Fruit fly (Drosophila melanogaster) whole organism, prepupa: ENCODE results near the gene Zasp66.

ENCODE experiments used
- Blimp-1 ChIP-seq: fragments of 200-800 bp; sonication (Bioruptor generic); optimal IDR thresholded peaks from 3 replicates; lab custom pipeline; 2017; ENCODE audit warnings: missing biosample characterization, missing genetic modification characterization, mild to moderate bottlenecking, moderate library complexity, missing genetic modification reagents
- CG11294 ChIP-seq: fragments of 200-800 bp; sonication (Bioruptor generic); IDR thresholded peaks from 2 replicates; pipeline ENCODE4 v1.3.6; 2022; ENCODE audit warnings: missing biosample characterization, missing genetic modification characterization
- CG11762 ChIP-seq: fragments of 200-800 bp; sonication (Bioruptor generic); optimal IDR thresholded peaks from 3 replicates; lab custom pipeline; 2016; ENCODE audit warnings: missing biosample characterization, missing genetic modification characterization; ENCODE audit not compliant: insufficient read depth
- CG11902 ChIP-seq: fragments of 200-800 bp; sonication (Bioruptor generic); optimal IDR thresholded peaks from 3 replicates; lab custom pipeline; 2016; ENCODE audit warnings: missing biosample characterization, missing genetic modification characterization
- CG15336 ChIP-seq: fragments of 200-800 bp; sonication (Bioruptor generic); IDR thresholded peaks from 2 replicates; pipeline ENCODE4 v1.3.6; 2022; ENCODE audit warnings: missing biosample characterization, missing genetic modification characterization
- CG1621 ChIP-seq: fragments of 200-800 bp; sonication (Bioruptor generic); optimal IDR thresholded peaks from 3 replicates; lab custom pipeline; 2018; ENCODE audit warnings: missing biosample characterization, mild to moderate bottlenecking, missing genetic modification characterization
- CG16779 ChIP-seq: fragments of 200-800 bp; sonication (Bioruptor generic); optimal IDR thresholded peaks from 3 replicates; lab custom pipeline; 2017; ENCODE audit warnings: missing biosample characterization, mild to moderate bottlenecking, missing genetic modification characterization
- CG3032 ChIP-seq: fragments of 200-800 bp; optimal IDR thresholded peaks from 2 replicates; lab custom pipeline; 2019; ENCODE audit warnings: missing biosample characterization, mild to moderate bottlenecking, missing genetic modification characterization, moderate library complexity
- CG32006 ChIP-seq: fragments of 200-800 bp; sonication (Bioruptor generic); optimal IDR thresholded peaks from 3 replicates; lab custom pipeline; 2017; ENCODE audit warnings: missing biosample characterization, mild to moderate bottlenecking, missing genetic modification characterization
- CG34406 ChIP-seq: fragments of 200-800 bp; sonication (Bioruptor generic); optimal IDR thresholded peaks from 3 replicates; lab custom pipeline; 2016; ENCODE audit warnings: missing biosample characterization, missing genetic modification characterization
- CG3919 ChIP-seq: fragments of 200-800 bp; sonication (Bioruptor generic); optimal IDR thresholded peaks from 3 replicates; lab custom pipeline; 2016; ENCODE audit warnings: missing biosample characterization, missing genetic modification characterization
- CG4318 ChIP-seq: fragments of 200-800 bp; sonication (Bioruptor generic); optimal IDR thresholded peaks from 3 replicates; lab custom pipeline; 2017; ENCODE audit warnings: missing biosample characterization, mild to moderate bottlenecking, missing genetic modification characterization
- CG6163 ChIP-seq: fragments of 200-800 bp; sonication (Bioruptor generic); IDR thresholded peaks from 3 replicates; pipeline ENCODE4 v1.3.6; 2022; ENCODE audit warnings: missing biosample characterization, missing genetic modification characterization
- CG6276 ChIP-seq: fragments of 200-800 bp; sonication (Bioruptor generic); optimal IDR thresholded peaks from 2 replicates; lab custom pipeline; 2017; ENCODE audit warnings: missing biosample characterization, mild to moderate bottlenecking, missing genetic modification characterization
- CG6808 ChIP-seq: fragments of 200-800 bp; sonication (Bioruptor generic); optimal IDR thresholded peaks from 3 replicates; lab custom pipeline; 2017; ENCODE audit warnings: missing biosample characterization, missing genetic modification characterization, mild to moderate bottlenecking, moderate library complexity, missing genetic modification reagents
- CG6854 ChIP-seq: fragments of 200-800 bp; sonication (Bioruptor generic); optimal IDR thresholded peaks from 2 replicates; lab custom pipeline; 2017; ENCODE audit warnings: missing biosample characterization, mild to moderate bottlenecking, missing genetic modification characterization
- CG8119 ChIP-seq: fragments of 200-800 bp; sonication (Bioruptor generic); IDR thresholded peaks from 3 replicates; pipeline ENCODE4 v1.3.6; 2022; ENCODE audit warnings: missing biosample characterization, missing genetic modification characterization
- CG8632 ChIP-seq: fragments of 200-800 bp; sonication (Bioruptor generic); optimal IDR thresholded peaks from 3 replicates; lab custom pipeline; 2016; ENCODE audit warnings: missing biosample characterization, missing genetic modification characterization
- CG9139 ChIP-seq: fragments of 200-800 bp; sonication (Bioruptor generic); optimal IDR thresholded peaks from 3 replicates; lab custom pipeline; 2017; ENCODE audit warnings: missing biosample characterization, mild to moderate bottlenecking, missing genetic modification characterization
- Eip75B ChIP-seq: fragments of 200-800 bp; sonication (Bioruptor generic); optimal IDR thresholded peaks from 3 replicates; lab custom pipeline; 2016; ENCODE audit warnings: missing biosample characterization, missing genetic modification characterization
- Eip78C ChIP-seq: fragments of 200-800 bp; sonication (Bioruptor generic); peaks from one replicate; lab custom pipeline; 2016; ENCODE audit warnings: missing biosample characterization, missing genetic modification characterization
- Eip93F ChIP-seq: fragments of 200-800 bp; sonication (Bioruptor generic); optimal IDR thresholded peaks from 2 replicates; lab custom pipeline; 2016; ENCODE audit warnings: missing biosample characterization, mild to moderate bottlenecking, missing genetic modification characterization
- Ets21C ChIP-seq: fragments of 200-800 bp; sonication (Bioruptor generic); optimal IDR thresholded peaks from 3 replicates; lab custom pipeline; 2016; ENCODE audit warnings: missing biosample characterization, missing genetic modification characterization
- Ets96B ChIP-seq: fragments of 200-800 bp; optimal IDR thresholded peaks from 2 replicates; lab custom pipeline; 2019; ENCODE audit warnings: missing biosample characterization, mild to moderate bottlenecking, missing genetic modification characterization, moderate library complexity
- Gug ChIP-seq: fragments of 200-800 bp; sonication (Bioruptor generic); IDR thresholded peaks from 2 replicates; pipeline ENCODE4 v1.3.6; 2022; ENCODE audit warnings: missing biosample characterization, missing genetic modification characterization
- Hr38 ChIP-seq: sonication (Bioruptor generic); optimal IDR thresholded peaks from 2 replicates; lab custom pipeline; 2016; ENCODE audit warnings: missing biosample characterization, missing genetic modification characterization
- Hr39 ChIP-seq: fragments of 200-800 bp; sonication (Bioruptor generic); optimal IDR thresholded peaks from 2 replicates; lab custom pipeline; 2016; ENCODE audit warnings: missing biosample characterization, missing genetic modification characterization
- Hr4 ChIP-seq: fragments of 200-800 bp; sonication (Bioruptor generic); optimal IDR thresholded peaks from 3 replicates; lab custom pipeline; 2016; ENCODE audit warnings: missing biosample characterization, missing genetic modification characterization
- Lpt ChIP-seq: fragments of 200-800 bp; sonication (Bioruptor generic); optimal IDR thresholded peaks from 3 replicates; lab custom pipeline; 2016; ENCODE audit warnings: missing biosample characterization, missing genetic modification characterization
- Met ChIP-seq: fragments of 200-800 bp; sonication (Bioruptor generic); optimal IDR thresholded peaks from 3 replicates; lab custom pipeline; 2016; ENCODE audit warnings: missing biosample characterization, missing genetic modification characterization
- OdsH ChIP-seq: fragments of 200-800 bp; sonication (Bioruptor generic); optimal IDR thresholded peaks from 3 replicates; lab custom pipeline; 2016; ENCODE audit warnings: missing biosample characterization, missing genetic modification characterization
- Smox ChIP-seq: fragments of 200-800 bp; sonication (Bioruptor generic); optimal IDR thresholded peaks from 3 replicates; lab custom pipeline; 2016; ENCODE audit warnings: missing biosample characterization, missing genetic modification characterization
- Sox102F ChIP-seq: fragments of 200-800 bp; sonication (Bioruptor generic); optimal IDR thresholded peaks from 2 replicates; lab custom pipeline; 2016; ENCODE audit warnings: missing biosample characterization, mild to moderate bottlenecking, missing genetic modification characterization
- Sox14 ChIP-seq: fragments of 200-800 bp; sonication (Bioruptor generic); optimal IDR thresholded peaks from 3 replicates; lab custom pipeline; 2016; ENCODE audit warnings: missing biosample characterization, missing genetic modification characterization
- achi ChIP-seq: fragments of 200-800 bp; sonication (Bioruptor generic); optimal IDR thresholded peaks from 3 replicates; lab custom pipeline; 2016; ENCODE audit warnings: missing biosample characterization, missing genetic modification characterization
- acj6 ChIP-seq: fragments of 200-800 bp; sonication (Bioruptor generic); optimal IDR thresholded peaks from 3 replicates; lab custom pipeline; 2016; ENCODE audit warnings: missing biosample characterization, missing genetic modification characterization
- cyc ChIP-seq: fragments of 200-800 bp; sonication (Bioruptor generic); optimal IDR thresholded peaks from 3 replicates; lab custom pipeline; 2016; ENCODE audit warnings: missing biosample characterization, missing genetic modification characterization
- dac ChIP-seq: fragments of 200-800 bp; sonication (Bioruptor generic); optimal IDR thresholded peaks from 2 replicates; lab custom pipeline; 2017; ENCODE audit warnings: missing biosample characterization, mild to moderate bottlenecking, missing genetic modification characterization
- dsx ChIP-seq: fragments of 200-800 bp; optimal IDR thresholded peaks from 3 replicates; lab custom pipeline; 2019; ENCODE audit warnings: missing biosample characterization, mild to moderate bottlenecking, missing genetic modification characterization, moderate library complexity; ENCODE audit not compliant: poor library complexity, severe bottlenecking
- esn ChIP-seq: fragments of 200-800 bp; sonication (Bioruptor generic); optimal IDR thresholded peaks from 2 replicates; lab custom pipeline; 2016; ENCODE audit warnings: missing biosample characterization, mild to moderate bottlenecking, missing genetic modification characterization, moderate library complexity
- fd59A ChIP-seq: fragments of 200-800 bp; sonication (Bioruptor generic); optimal IDR thresholded peaks from 2 replicates; lab custom pipeline; 2017; ENCODE audit warnings: missing biosample characterization, mild to moderate bottlenecking, missing genetic modification characterization, missing genetic modification reagents
- fd85E ChIP-seq: fragments of 200-800 bp; sonication (Bioruptor generic); optimal IDR thresholded peaks from 3 replicates; lab custom pipeline; 2016; ENCODE audit warnings: missing biosample characterization, missing genetic modification characterization
- fkh ChIP-seq: fragments of 200-800 bp; sonication (Bioruptor generic); optimal IDR thresholded peaks from 3 replicates; lab custom pipeline; 2017; ENCODE audit warnings: missing biosample characterization, mild to moderate bottlenecking, missing genetic modification characterization, moderate library complexity
- lz ChIP-seq: fragments of 200-800 bp; sonication (Bioruptor generic); optimal IDR thresholded peaks from 3 replicates; lab custom pipeline; 2016; ENCODE audit warnings: missing biosample characterization, missing genetic modification characterization
- net ChIP-seq: fragments of 200-800 bp; sonication (Bioruptor generic); optimal IDR thresholded peaks from 3 replicates; lab custom pipeline; 2016; ENCODE audit warnings: missing biosample characterization, missing genetic modification characterization
- pdm3 ChIP-seq: fragments of 200-800 bp; sonication (Bioruptor generic); optimal IDR thresholded peaks from 3 replicates; lab custom pipeline; 2016; ENCODE audit warnings: missing biosample characterization, missing genetic modification characterization
- salr ChIP-seq, 2 experiments: fragments of 200-800 bp; sonication (Bioruptor generic); optimal IDR thresholded peaks; 3 replicates each; lab custom pipeline; 2016 to 2018; ENCODE audit warnings: missing biosample characterization in 2 of 2, missing genetic modification characterization in 2 of 2, mild to moderate bottlenecking in 1 of 2
- ss ChIP-seq, 2 experiments: fragments of 200-800 bp; sonication (Bioruptor generic); optimal IDR thresholded peaks; 2 replicates in 1 of 2; 3 replicates in 1 of 2; lab custom pipeline; 2017 to 2018; ENCODE audit warnings: mild to moderate bottlenecking in 2 of 2, missing biosample characterization in 2 of 2, missing genetic modification characterization in 2 of 2, moderate library complexity in 1 of 2
- svp ChIP-seq: fragments of 200-800 bp; sonication (Bioruptor generic); peaks from one replicate; lab custom pipeline; 2016; ENCODE audit warnings: missing biosample characterization, missing genetic modification characterization
- topi ChIP-seq: fragments of 200-800 bp; sonication (Bioruptor generic); optimal IDR thresholded peaks from 3 replicates; lab custom pipeline; 2016; ENCODE audit warnings: missing biosample characterization, missing genetic modification characterization

Gene Zasp66

dm6 chr3L:8672199-8673059 is 48.3 kb downstream of the Zasp66 start:
- peak; percentile 92 for TF ChIP-seq Eip78C (GFP tag; lab: Kevin White, UChicago)
- peak; percentile 63 for TF ChIP-seq CG6276 (GFP tag; lab: Kevin White, UChicago)
- TF ChIP-seq CG11294 (GFP tag; lab: Robert Waterston, UW): peak; percentile 23; the same call in 1 of the 2 replicates
- TF ChIP-seq CG8119 (GFP tag; lab: Robert Waterston, UW): peak; percentile 79
- TF ChIP-seq CG9139 (GFP tag; lab: Kevin White, UChicago): no peak
- TF ChIP-seq CG6808: no peak
- peak; percentile 59 for TF ChIP-seq net (GFP tag; lab: Kevin White, UChicago)
- peak; percentile 61 for TF ChIP-seq Ets21C (GFP tag; lab: Kevin White, UChicago)
- no peak for TF ChIP-seq CG3032 (tag; lab: Kevin White, UChicago)
- no peak for TF ChIP-seq Lpt
- no peak for TF ChIP-seq Hr38 (GFP tag; lab: Kevin White, UChicago)
- TF ChIP-seq CG6854: no peak
- TF ChIP-seq CG3919 (GFP tag; lab: Kevin White, UChicago): peak; percentile 54
- TF ChIP-seq fkh (GFP tag; lab: Kevin White, UChicago): no peak
- TF ChIP-seq CG15336: peak; percentile 82
- no peak for TF ChIP-seq ss (GFP tag; optimal IDR thresholded peaks at IDR 0.05; lab: Kevin White, UChicago)
- peak; percentile 63 for TF ChIP-seq cyc
- TF ChIP-seq Eip75B: peak; percentile 39
- TF ChIP-seq dsx (GFP tag; lab: Kevin White, UChicago): peak; percentile 24
- peak; percentile 46 for TF ChIP-seq CG11762 (GFP tag; lab: Kevin White, UChicago)
- TF ChIP-seq esn: peak; percentile 72
- TF ChIP-seq CG34406 (GFP tag; lab: Kevin White, UChicago): peak; percentile 57
- TF ChIP-seq fd59A (GFP tag; lab: Kevin White, UChicago): no peak
- peak; percentile 28 for TF ChIP-seq CG11902 (GFP tag; lab: Kevin White, UChicago)
- TF ChIP-seq Blimp-1: peak; percentile 35
- peak; percentile 73 for TF ChIP-seq Hr4 (GFP tag; lab: Kevin White, UChicago)
- peak; percentile 73 for TF ChIP-seq Met (GFP tag; lab: Kevin White, UChicago)
- TF ChIP-seq topi (GFP tag; lab: Kevin White, UChicago): peak; percentile 80
- TF ChIP-seq Smox (GFP tag; lab: Kevin White, UChicago): peak; percentile 69
- TF ChIP-seq pdm3 (GFP tag; lab: Kevin White, UChicago): peak; percentile 67
- peak; percentile 55 for TF ChIP-seq OdsH (GFP tag; lab: Kevin White, UChicago)
- TF ChIP-seq Sox14: peak; percentile 55
- peak; percentile 69 for TF ChIP-seq CG32006 (GFP tag; lab: Kevin White, UChicago)
- TF ChIP-seq svp (GFP tag; lab: Kevin White, UChicago): peak; percentile 86
- TF ChIP-seq CG8632 (GFP tag; lab: Kevin White, UChicago): peak; percentile 23
- peak; percentile 4 for TF ChIP-seq CG4318 (GFP tag; lab: Kevin White, UChicago)
- peak; percentile 36 for TF ChIP-seq Ets96B (tag; lab: Kevin White, UChicago)
- TF ChIP-seq Eip93F (GFP tag; lab: Kevin White, UChicago): no peak
- no peak for TF ChIP-seq fd85E
- peak; percentile 55; the same call in 1 of the 3 replicates for TF ChIP-seq CG6163 (GFP tag; lab: Robert Waterston, UW)
- TF ChIP-seq Sox102F (GFP tag; lab: Kevin White, UChicago): peak; percentile 62
- TF ChIP-seq CG1621 (tag; lab: Kevin White, UChicago): no peak
- TF ChIP-seq achi (GFP tag; lab: Kevin White, UChicago): peak; percentile 41
- peak; percentile 50 for TF ChIP-seq acj6 (GFP tag; lab: Kevin White, UChicago)
- TF ChIP-seq dac (GFP tag; lab: Kevin White, UChicago): peak; percentile 2
- TF ChIP-seq lz (GFP tag; lab: Kevin White, UChicago): peak; percentile 78
- TF ChIP-seq CG16779 (tag; lab: Kevin White, UChicago): no peak
- TF ChIP-seq Hr39 (GFP tag; lab: Kevin White, UChicago): peak; percentile 54
- peak in 1 of 2 experiments; percentile 9 for TF ChIP-seq salr (GFP tag; optimal IDR thresholded peaks at IDR 0.05; lab: Kevin White, UChicago)
- TF ChIP-seq Gug: no peak
